Worm (Caenorhabditis elegans) whole organism, young adult: ENCODE data around the gene metr-1.
A peak's percentile ranks its signal among the peaks of the same experiment; 100 is the strongest.

Source experiments
- B0019.2 ChIP-seq: fragments of 200-800 bp; sonication (Bioruptor generic); conservative IDR thresholded peaks from 2 replicates; pipeline ENCODE4 v1.3.6; 2022; ENCODE audit warnings: missing genetic modification reagents, missing genetic modification characterization, missing compliant biosample characterization
- B0336.3 ChIP-seq: fragments of 200-800 bp; sonication (Bioruptor generic); IDR thresholded peaks from 2 replicates; pipeline ENCODE4 v1.3.6; 2022; ENCODE audit warnings: missing genetic modification characterization, missing compliant biosample characterization
- D2030.7 ChIP-seq: fragments of 200-800 bp; sonication (Bioruptor generic); IDR thresholded peaks from 2 replicates; pipeline ENCODE4 v1.3.6; 2022; ENCODE audit warnings: missing genetic modification reagents, missing genetic modification characterization, missing compliant biosample characterization
- F23B12.7 ChIP-seq: sonication (generic microtip); optimal IDR thresholded peaks from 2 replicates; lab custom pipeline; 2017; ENCODE audit warnings: missing genetic modification characterization, mild to moderate bottlenecking, missing compliant biosample characterization, antibody characterized with exemption, moderate library complexity; ENCODE audit not compliant: insufficient read depth
- F55B11.4 ChIP-seq: sonication (generic microtip); optimal IDR thresholded peaks from 2 replicates; lab custom pipeline; 2016; ENCODE audit warnings: missing compliant biosample characterization, missing genetic modification characterization, borderline replicate concordance; ENCODE audit not compliant: insufficient read depth
- F57A8.1 ChIP-seq: fragments of 200-800 bp; sonication (Bioruptor generic); optimal IDR thresholded peaks from 2 replicates; lab custom pipeline; 2018; ENCODE audit warnings: mild to moderate bottlenecking, missing genetic modification characterization, moderate library complexity, missing compliant biosample characterization
- F57C9.4 ChIP-seq: sonication (generic microtip); optimal IDR thresholded peaks from 2 replicates; lab custom pipeline; 2017; ENCODE audit warnings: mild to moderate bottlenecking, missing genetic modification characterization, missing compliant biosample characterization
- Y53F4B.3 ChIP-seq: fragments of 200-800 bp; sonication (Bioruptor generic); IDR thresholded peaks from 2 replicates; pipeline ENCODE4 v1.3.6; 2022; ENCODE audit warnings: missing genetic modification reagents, missing genetic modification characterization, missing compliant biosample characterization
- Y95B8A.8 ChIP-seq: fragments of 200-800 bp; sonication (Bioruptor generic); IDR thresholded peaks from 2 replicates; pipeline ENCODE4 v1.3.6; 2022; ENCODE audit warnings: missing genetic modification reagents, missing genetic modification characterization, missing compliant biosample characterization
- ZK185.1 ChIP-seq: sonication (generic microtip); optimal IDR thresholded peaks from 2 replicates; lab custom pipeline; 2016; ENCODE audit warnings: mild to moderate bottlenecking, missing genetic modification characterization, missing compliant biosample characterization; ENCODE audit not compliant: poor library complexity, severe bottlenecking
- akir-1 ChIP-seq: fragments of 200-800 bp; sonication (Bioruptor generic); optimal IDR thresholded peaks from 2 replicates; lab custom pipeline; 2018; ENCODE audit warnings: mild to moderate bottlenecking, missing genetic modification characterization, moderate library complexity, missing compliant biosample characterization
- aptf-3 ChIP-seq: fragments of 200-800 bp; sonication (Bioruptor generic); IDR thresholded peaks from 2 replicates; pipeline ENCODE4 v1.3.6; 2022; ENCODE audit warnings: missing genetic modification characterization, missing compliant biosample characterization
- athp-1 ChIP-seq: sonication (generic microtip); optimal IDR thresholded peaks from 2 replicates; lab custom pipeline; 2017; ENCODE audit warnings: mild to moderate bottlenecking, missing genetic modification characterization, missing compliant biosample characterization
- attf-6 ChIP-seq: fragments of 200-800 bp; sonication (Bioruptor generic); IDR thresholded peaks from 2 replicates; pipeline ENCODE4 v1.3.6; 2022; ENCODE audit warnings: missing genetic modification reagents, missing genetic modification characterization, missing compliant biosample characterization
- cebp-1 ChIP-seq, 2 experiments: fragments of 200-800 bp in 1 of 2; sonication (Bioruptor generic) in 1 of 2; sonication (generic microtip) in 1 of 2; IDR thresholded peaks in 1 of 2; optimal IDR thresholded peaks in 1 of 2; 2 replicates each; pipeline versions ENCODE4 v1.3.6 to Lab custom; 2017 to 2022; ENCODE audit warnings: missing compliant biosample characterization in 2 of 2, missing genetic modification characterization in 2 of 2, mild to moderate bottlenecking in 1 of 2, missing genetic modification reagents in 1 of 2, moderate library complexity in 1 of 2
- cebp-2 ChIP-seq: fragments of 200-800 bp; sonication (Bioruptor generic); IDR thresholded peaks from 2 replicates; pipeline ENCODE4 v1.3.6; 2022; ENCODE audit warnings: missing genetic modification characterization, missing compliant biosample characterization
- ceh-91 ChIP-seq: fragments of 200-800 bp; sonication (Bioruptor generic); IDR thresholded peaks from 2 replicates; pipeline ENCODE4 v1.3.6; 2022; ENCODE audit warnings: missing genetic modification reagents, missing genetic modification characterization, missing compliant biosample characterization
- dpl-1 ChIP-seq: fragments of 150-350 bp; optimal IDR thresholded peaks from 2 replicates; lab custom pipeline; 2014; ENCODE audit warnings: missing biosample characterization, missing genetic modification reagents, missing genetic modification characterization
- egrh-3 ChIP-seq: fragments of 200-800 bp; sonication (Bioruptor generic); IDR thresholded peaks from 2 replicates; pipeline ENCODE4 v1.3.6; 2022; ENCODE audit warnings: missing genetic modification reagents, missing genetic modification characterization, missing compliant biosample characterization
- ets-4 ChIP-seq: fragments of 200-800 bp; sonication (Bioruptor generic); optimal IDR thresholded peaks from 2 replicates; lab custom pipeline; 2018; ENCODE audit warnings: mild to moderate bottlenecking, missing genetic modification characterization, missing compliant biosample characterization
- hlh-12 ChIP-seq: sonication (generic microtip); optimal IDR thresholded peaks from 2 replicates; lab custom pipeline; 2016; ENCODE audit warnings: missing genetic modification characterization, missing compliant biosample characterization
- hmg-1.2 ChIP-seq: fragments of 200-800 bp; sonication (Bioruptor generic); IDR thresholded peaks from 2 replicates; pipeline ENCODE4 v1.3.6; 2022; ENCODE audit warnings: missing genetic modification reagents, missing genetic modification characterization, missing compliant biosample characterization
- hmg-20 ChIP-seq: fragments of 200-800 bp; sonication (Bioruptor generic); IDR thresholded peaks from 2 replicates; pipeline ENCODE4 v1.3.6; 2022; ENCODE audit warnings: missing genetic modification reagents, missing genetic modification characterization, missing compliant biosample characterization
- let-526 ChIP-seq: fragments of 200-800 bp; sonication (Bioruptor generic); IDR thresholded peaks from 2 replicates; pipeline ENCODE4 v1.3.6; 2022; ENCODE audit warnings: missing genetic modification reagents, missing genetic modification characterization, missing compliant biosample characterization
- lin-26 ChIP-seq: fragments of 200-800 bp; sonication (Bioruptor generic); IDR thresholded peaks from 2 replicates; pipeline ENCODE4 v1.3.6; 2022; ENCODE audit warnings: missing genetic modification reagents, missing genetic modification characterization, missing compliant biosample characterization
- madf-10 ChIP-seq: sonication (generic microtip); optimal IDR thresholded peaks from 2 replicates; lab custom pipeline; 2016; ENCODE audit warnings: mild to moderate bottlenecking, missing genetic modification characterization, missing compliant biosample characterization
- mes-4 ChIP-seq: sonication (generic microtip); optimal IDR thresholded peaks from 2 replicates; lab custom pipeline; 2016; ENCODE audit warnings: missing genotype, missing genetic modification characterization, missing compliant biosample characterization
- nfya-1 ChIP-seq: sonication (generic microtip); optimal IDR thresholded peaks from 2 replicates; lab custom pipeline; 2017; ENCODE audit warnings: antibody characterized with exemption, missing compliant biosample characterization, missing genetic modification characterization, borderline replicate concordance; ENCODE audit not compliant: insufficient read depth
- nhr-179 ChIP-seq: sonication (generic microtip); optimal IDR thresholded peaks from 2 replicates; lab custom pipeline; 2016; ENCODE audit warnings: mild to moderate bottlenecking, missing genetic modification characterization, missing compliant biosample characterization
- nhr-90 ChIP-seq: sonication (generic microtip); optimal IDR thresholded peaks from 2 replicates; lab custom pipeline; 2016; ENCODE audit warnings: missing genotype, mild to moderate bottlenecking, missing genetic modification characterization, missing compliant biosample characterization
- pbrm-1 ChIP-seq: fragments of 200-800 bp; sonication (Bioruptor generic); IDR thresholded peaks from 2 replicates; pipeline ENCODE4 v1.3.6; 2022; ENCODE audit warnings: missing genetic modification reagents, missing genetic modification characterization, missing compliant biosample characterization
- rec-8 ChIP-seq, 2 experiments: sonication (generic microtip); optimal IDR thresholded peaks; 2 replicates each; lab custom pipeline; 2016; ENCODE audit warnings: mild to moderate bottlenecking in 2 of 2, missing genetic modification characterization in 2 of 2, missing genetic modification reagents in 2 of 2, missing genotype in 2 of 2, missing biosample characterization in 1 of 2, missing compliant biosample characterization in 1 of 2, moderate library complexity in 1 of 2
- snpc-1.3 ChIP-seq: sonication (generic microtip); optimal IDR thresholded peaks from 2 replicates; lab custom pipeline; 2017; ENCODE audit warnings: missing genetic modification characterization, mild to moderate bottlenecking, missing compliant biosample characterization, antibody characterized with exemption, moderate library complexity, missing genotype, missing genetic modification reagents; ENCODE audit not compliant: insufficient read depth
- somi-1 ChIP-seq: fragments of 200-800 bp; sonication (Bioruptor generic); optimal IDR thresholded peaks from 2 replicates; lab custom pipeline; 2018; ENCODE audit warnings: mild to moderate bottlenecking, missing genetic modification characterization, missing compliant biosample characterization
- sptf-2 ChIP-seq: fragments of 200-800 bp; sonication (Bioruptor generic); optimal IDR thresholded peaks from 2 replicates; lab custom pipeline; 2018; ENCODE audit warnings: mild to moderate bottlenecking, missing genetic modification characterization, missing compliant biosample characterization
- tbp1 ChIP-seq: fragments of 200-800 bp; sonication (Bioruptor generic); optimal IDR thresholded peaks from 2 replicates; lab custom pipeline; 2018; ENCODE audit warnings: mild to moderate bottlenecking, missing genetic modification characterization, missing compliant biosample characterization
- zfh-2 ChIP-seq: fragments of 200-800 bp; sonication (Bioruptor generic); conservative IDR thresholded peaks from 2 replicates; pipeline ENCODE4 v1.3.6; 2022; ENCODE audit warnings: missing genetic modification reagents, missing genetic modification characterization, missing compliant biosample characterization
- ztf-22 ChIP-seq: fragments of 200-800 bp; sonication (Bioruptor generic); optimal IDR thresholded peaks from 2 replicates; lab custom pipeline; 2018; ENCODE audit warnings: mild to moderate bottlenecking, missing genetic modification characterization, moderate library complexity, missing compliant biosample characterization

Gene metr-1

ce11 chrII:10933948-10934722, 7.8 kb downstream of the metr-1 start (continued):
- no peak for TF ChIP-seq F23B12.7
- no peak for TF ChIP-seq nfya-1
- TF ChIP-seq F57A8.1 (GFP tag; lab: Kevin White, UChicago) = no peak
- TF ChIP-seq nhr-90 (tag; lab: Kevin White, UChicago) = no peak
- no peak for TF ChIP-seq nhr-179 (tag; lab: Kevin White, UChicago)
- TF ChIP-seq ZK185.1 (tag; lab: Kevin White, UChicago) = peak; percentile 1
- TF ChIP-seq mes-4 (tag; lab: Kevin White, UChicago) = no peak
- TF ChIP-seq let-526 (GFP tag; lab: Robert Waterston, UW) = no peak
- TF ChIP-seq dpl-1 (GFP tag; lab: Kevin White, UChicago) = no peak
- TF ChIP-seq lin-26 (GFP tag; lab: Robert Waterston, UW) = peak; percentile 65; the same call in 1 of the 2 replicates
- TF ChIP-seq ets-4 (GFP tag; lab: Kevin White, UChicago) = no peak
- TF ChIP-seq somi-1 (GFP tag; lab: Kevin White, UChicago) = no peak
- peak; percentile 74; the same call in 1 of the 2 replicates for TF ChIP-seq pbrm-1 (GFP tag; lab: Robert Waterston, UW)
- TF ChIP-seq D2030.7 (GFP tag; lab: Robert Waterston, UW) = no peak; the same call in none of the 2 replicates
- no peak for TF ChIP-seq tbp1 (GFP tag; lab: Kevin White, UChicago)

ce11 chrII:10934786-10935185, 8.4 kb downstream of the metr-1 start, which contains the start of gene R03D7.2:
TSS of gene R03D7.2 (minus strand) at chrII:10935184.
- no peak for TF ChIP-seq snpc-1.3 (tag; lab: Kevin White, UChicago)
- no peak for TF ChIP-seq akir-1 (GFP tag; lab: Kevin White, UChicago)
- no peak for TF ChIP-seq athp-1 (tag; lab: Kevin White, UChicago)
- TF ChIP-seq hmg-1.2 (GFP tag; lab: Robert Waterston, UW) = 0 out of 2 replicates have a peak, but pooled peaks have one; percentile 3
- no peak for TF ChIP-seq ztf-22
- TF ChIP-seq cebp-2 (GFP tag; lab: Robert Waterston, UW) = 0 out of 2 replicates have a peak, but pooled peaks have one; percentile 48
- TF ChIP-seq F55B11.4 = no peak
- TF ChIP-seq ceh-91 (GFP tag; lab: Robert Waterston, UW) = no peak
- TF ChIP-seq Y95B8A.8 (GFP tag; lab: Robert Waterston, UW) = 0 out of 2 replicates have a peak, but pooled peaks have one; percentile 3
- TF ChIP-seq attf-6 (GFP tag; lab: Robert Waterston, UW) = no peak
- no peak for TF ChIP-seq rec-8 (tag; optimal IDR thresholded peaks at IDR 0.05; lab: Kevin White, UChicago)
- TF ChIP-seq cebp-1 (GFP tag; IDR thresholded peaks at IDR 0.05; lab: Robert Waterston, UW) = no peak
- no peak for TF ChIP-seq cebp-1 (tag; optimal IDR thresholded peaks at IDR 0.05; lab: Kevin White, UChicago)
- TF ChIP-seq B0336.3 (GFP tag; lab: Robert Waterston, UW) = no peak
- TF ChIP-seq hlh-12 (tag; lab: Kevin White, UChicago) = no peak
- peak; percentile 95 for TF ChIP-seq egrh-3 (GFP tag; lab: Robert Waterston, UW)
- no peak for TF ChIP-seq aptf-3
- TF ChIP-seq Y53F4B.3 = 0 out of 2 replicates have a peak, but pooled peaks have one; percentile 1
- no peak for TF ChIP-seq madf-10
- no peak for TF ChIP-seq B0019.2 (GFP tag; lab: Robert Waterston, UW)
- peak; percentile 92 for TF ChIP-seq zfh-2
- no peak for TF ChIP-seq F57C9.4 (tag; lab: Kevin White, UChicago)
- TF ChIP-seq sptf-2 (GFP tag; lab: Kevin White, UChicago) = no peak
- no peak for TF ChIP-seq hmg-20
